Fruit fly (Drosophila melanogaster): ENCODE measurements around the gene orb2.

orb2 gene

dm6 chr3L:8954648-8955033 lies 378 bp upstream of the orb2 start, which contains the start of gene GNBP3 (continued):
- peak; percentile 58; the same call in 2 of the 3 replicates for TF ChIP-seq row (GFP tag; IDR thresholded peaks at IDR 0.05)
- no peak for TF ChIP-seq CG16863 (GFP tag; optimal IDR thresholded peaks at IDR 0.05)
- no peak for TF ChIP-seq Kr (GFP tag; optimal IDR thresholded peaks at IDR 0.05)
- no peak for TF ChIP-seq Hey (tag; optimal IDR thresholded peaks at IDR 0.05)
- TF ChIP-seq CG3838 (GFP tag; optimal IDR thresholded peaks at IDR 0.05) = no peak
- TF ChIP-seq pum (GFP tag; optimal IDR thresholded peaks at IDR 0.05) = no peak
- peak; percentile 75 for TF ChIP-seq CG6683 (GFP tag; optimal IDR thresholded peaks at IDR 0.05)
- TF ChIP-seq CG6654 (GFP tag; optimal IDR thresholded peaks at IDR 0.05) = peak; percentile 32
- TF ChIP-seq Aef1 (GFP tag; IDR thresholded peaks at IDR 0.05) = no peak
- peak in 1 of 3 experiments; percentile 54 for TF ChIP-seq lola (GFP tag; optimal IDR thresholded peaks at IDR 0.05)
- TF ChIP-seq Hmx (GFP tag; optimal IDR thresholded peaks at IDR 0.05) = no peak
- TF ChIP-seq CG2129 (GFP tag; IDR thresholded peaks at IDR 0.05; ENCODE audit: partially characterized antibody) = no peak
- TF ChIP-seq Oli (tag; optimal IDR thresholded peaks at IDR 0.05) = peak; percentile 19
- peak; percentile 25 for TF ChIP-seq CG3995 (GFP tag; optimal IDR thresholded peaks at IDR 0.05)
- TF ChIP-seq klu (GFP tag; IDR thresholded peaks at IDR 0.05) = peak; percentile 36; the same call in 1 of the 2 replicates
- TF ChIP-seq B-H2 (GFP tag; optimal IDR thresholded peaks at IDR 0.05) = peak; percentile 29
- no peak for TF ChIP-seq en (GFP tag; optimal IDR thresholded peaks at IDR 0.05)
- no peak for TF ChIP-seq luna (GFP tag; optimal IDR thresholded peaks at IDR 0.05)
- TF ChIP-seq her (GFP tag; optimal IDR thresholded peaks at IDR 0.05) = no peak
- no peak; the same call in 2 of the 3 replicates for TF ChIP-seq gce (GFP tag; IDR thresholded peaks at IDR 0.05)
- TF ChIP-seq sens (GFP tag) = peak; percentile 52
- TF ChIP-seq HLH4C (GFP tag; IDR thresholded peaks at IDR 0.05; ENCODE audit: partially characterized antibody) = no peak
- no peak for TF ChIP-seq rib (GFP tag; IDR thresholded peaks at IDR 0.05)
- peak; percentile 68 for TF ChIP-seq dysf (GFP tag; IDR thresholded peaks at IDR 0.05)
- no peak for TF ChIP-seq C15 (GFP tag; IDR thresholded peaks at IDR 0.05)
- no peak for TF ChIP-seq Dip3 (GFP tag; optimal IDR thresholded peaks at IDR 0.05)
- TF ChIP-seq CG8290 (GFP tag; optimal IDR thresholded peaks at IDR 0.05) = peak; percentile 63
- no peak for TF ChIP-seq CG8290 (tag; optimal IDR thresholded peaks at IDR 0.05)
- no peak for TF ChIP-seq Hand (GFP tag; optimal IDR thresholded peaks at IDR 0.05)
- TF ChIP-seq Asciz (GFP tag; optimal IDR thresholded peaks at IDR 0.05) = peak; percentile 42
- TF ChIP-seq Hmr (GFP tag; optimal IDR thresholded peaks at IDR 0.05) = no peak
- no peak for TF ChIP-seq Oaz (GFP tag; IDR thresholded peaks at IDR 0.05)
- no peak for TF ChIP-seq CG8089 (GFP tag; optimal IDR thresholded peaks at IDR 0.05)
- TF ChIP-seq CG11723 (GFP tag; optimal IDR thresholded peaks at IDR 0.05) = no peak
- no peak for TF ChIP-seq ewg (GFP tag; optimal IDR thresholded peaks at IDR 0.05)
- TF ChIP-seq slp2 (GFP tag; optimal IDR thresholded peaks at IDR 0.05) = no peak
- TF ChIP-seq vvl (GFP tag; IDR thresholded peaks at IDR 0.05) = peak; percentile 70
- no peak for TF ChIP-seq NC2α (GFP tag; optimal IDR thresholded peaks at IDR 0.05)
- TF ChIP-seq trem (tag; optimal IDR thresholded peaks at IDR 0.05) = peak; percentile 26
- peak; percentile 2 for TF ChIP-seq CG6765 (GFP tag; optimal IDR thresholded peaks at IDR 0.05)
- no peak for TF ChIP-seq fru (optimal IDR thresholded peaks at IDR 0.05)
- 0 out of 2 replicates have a peak, but pooled peaks have one; percentile 19 for TF ChIP-seq CG6272 (GFP tag; IDR thresholded peaks at IDR 0.05)
- no peak; the same call in 3 of the 4 replicates for TF ChIP-seq Gug (GFP tag; IDR thresholded peaks at IDR 0.05)
- peak; percentile 30 for TF ChIP-seq CrebB (tag; optimal IDR thresholded peaks at IDR 0.05)
- TF ChIP-seq CG11247 (GFP tag; IDR thresholded peaks at IDR 0.05) = no peak
- TF ChIP-seq CG32532 (GFP tag; IDR thresholded peaks at IDR 0.05) = peak; percentile 69
- TF ChIP-seq CG14014 (GFP tag; IDR thresholded peaks at IDR 0.05) = peak; percentile 57; the same call in 1 of the 2 replicates
- no peak for TF ChIP-seq HmgD (GFP tag; optimal IDR thresholded peaks at IDR 0.05)
- TF ChIP-seq bsh (GFP tag; optimal IDR thresholded peaks at IDR 0.05) = peak; percentile 70 to 87
- TF ChIP-seq hbn (GFP tag; IDR thresholded peaks at IDR 0.05; ENCODE audit: partially characterized antibody) = no peak
- no peak for TF ChIP-seq unc-4 (GFP tag; IDR thresholded peaks at IDR 0.05; ENCODE audit: partially characterized antibody)
- no peak for TF ChIP-seq ap (GFP tag; IDR thresholded peaks at IDR 0.05)
- no peak for TF ChIP-seq CG9609 (GFP tag; optimal IDR thresholded peaks at IDR 0.05)

All from whole organism, embryonic.